Fruit fly (Drosophila melanogaster) whole organism, embryonic: ENCODE data around the gene Cyt-c1L.

Source experiments
- Ada2b ChIP-seq: fragments of 200-800 bp; sonication (Bioruptor generic); IDR thresholded peaks from 2 replicates; pipeline ENCODE4 v1.3.6; 2022; ENCODE audit warnings: missing biosample characterization, missing genetic modification characterization
- Atf3 ChIP-seq: fragments of 200-800 bp; sonication (Bioruptor generic); optimal IDR thresholded peaks from 3 replicates; lab custom pipeline; 2016; ENCODE audit warnings: missing biosample characterization, missing genetic modification characterization
- Awh ChIP-seq: fragments of 200-800 bp; sonication (Bioruptor generic); IDR thresholded peaks from 2 replicates; pipeline ENCODE4, ENCODE4 v1.3.6; 2022; ENCODE audit warnings: missing biosample characterization, missing genetic modification characterization
- Bgb ChIP-seq: fragments of 200-800 bp; sonication (Bioruptor generic); IDR thresholded peaks from 2 replicates; pipeline ENCODE4 v1.3.6; 2022; ENCODE audit warnings: missing biosample characterization, missing genetic modification characterization; ENCODE audit not compliant: partially characterized antibody
- CG10209 ChIP-seq: fragments of 200-800 bp; sonication (Bioruptor generic); optimal IDR thresholded peaks from 3 replicates; lab custom pipeline; 2017; ENCODE audit warnings: missing biosample characterization, mild to moderate bottlenecking, missing genetic modification characterization, missing genetic modification reagents
- CG11247 ChIP-seq: fragments of 200-800 bp; sonication (Bioruptor generic); IDR thresholded peaks from 2 replicates; pipeline ENCODE4 v1.3.6; 2022; ENCODE audit warnings: missing biosample characterization, missing genetic modification characterization
- CG13424 ChIP-seq: fragments of 200-800 bp; sonication (Bioruptor generic); optimal IDR thresholded peaks from 2 replicates; lab custom pipeline; 2019; ENCODE audit warnings: missing biosample characterization, mild to moderate bottlenecking, missing genetic modification characterization, moderate library complexity
- CG13624 ChIP-seq: fragments of 200-800 bp; sonication (Bioruptor generic); optimal IDR thresholded peaks from 2 replicates; lab custom pipeline; 2016; ENCODE audit warnings: missing biosample characterization, missing genetic modification characterization
- CG15011 ChIP-seq: fragments of 200-800 bp; sonication (Bioruptor generic); optimal IDR thresholded peaks from 3 replicates; lab custom pipeline; 2018; ENCODE audit warnings: missing biosample characterization, mild to moderate bottlenecking, missing genetic modification characterization
- CG15696 ChIP-seq: fragments of 200-800 bp; sonication (Bioruptor generic); optimal IDR thresholded peaks from 2 replicates; lab custom pipeline; 2019; ENCODE audit warnings: missing biosample characterization, mild to moderate bottlenecking, missing genetic modification characterization, moderate library complexity
- CG1602 ChIP-seq: fragments of 200-800 bp; sonication (Bioruptor generic); optimal IDR thresholded peaks from 3 replicates; lab custom pipeline; 2016; ENCODE audit warnings: missing biosample characterization, missing genetic modification characterization
- CG18011 ChIP-seq: fragments of 200-800 bp; sonication (Bioruptor generic); optimal IDR thresholded peaks from 2 replicates; lab custom pipeline; 2017; ENCODE audit warnings: missing biosample characterization, missing genetic modification characterization, mild to moderate bottlenecking, moderate library complexity, missing genotype
- CG2120 ChIP-seq: fragments of 200-800 bp; sonication (Bioruptor generic); optimal IDR thresholded peaks from 3 replicates; lab custom pipeline; 2016; ENCODE audit warnings: missing biosample characterization, missing genetic modification characterization
- CG2129 ChIP-seq: fragments of 200-800 bp; sonication (Bioruptor generic); IDR thresholded peaks from 2 replicates; pipeline ENCODE4 v1.3.6; 2022; ENCODE audit warnings: missing biosample characterization, missing genetic modification characterization; ENCODE audit not compliant: partially characterized antibody
- CG2712 ChIP-seq: fragments of 200-800 bp; optimal IDR thresholded peaks from 3 replicates; lab custom pipeline; 2019; ENCODE audit warnings: missing biosample characterization, mild to moderate bottlenecking, missing genetic modification characterization, moderate library complexity
- CG2875 ChIP-seq: fragments of 200-800 bp; sonication (Bioruptor generic); optimal IDR thresholded peaks from 2 replicates; lab custom pipeline; 2017; ENCODE audit warnings: missing biosample characterization, mild to moderate bottlenecking, missing genetic modification characterization, missing genetic modification reagents
- CG9727 ChIP-seq: fragments of 200-800 bp; sonication (Bioruptor generic); optimal IDR thresholded peaks from 3 replicates; lab custom pipeline; 2017; ENCODE audit warnings: missing biosample characterization, mild to moderate bottlenecking, missing genetic modification characterization
- Deaf1 ChIP-seq: fragments of 200-800 bp; optimal IDR thresholded peaks from 3 replicates; lab custom pipeline; 2019; ENCODE audit warnings: missing biosample characterization, mild to moderate bottlenecking, missing genetic modification characterization, moderate library complexity
- Dip2 ChIP-seq: fragments of 200-800 bp; sonication (Bioruptor generic); IDR thresholded peaks from 2 replicates; pipeline ENCODE4 v1.3.6; 2022; ENCODE audit warnings: missing biosample characterization, missing genetic modification characterization
- Dip3 ChIP-seq: fragments of 200-800 bp; sonication (Bioruptor generic); optimal IDR thresholded peaks from 3 replicates; lab custom pipeline; 2016; ENCODE audit warnings: missing biosample characterization, missing genetic modification characterization
- Doc2 ChIP-seq: fragments of 200-800 bp; sonication (Bioruptor generic); IDR thresholded peaks from 2 replicates; pipeline ENCODE4 v1.3.6; 2022; ENCODE audit warnings: missing biosample characterization, missing genetic modification characterization
- Doc3 ChIP-seq: fragments of 200-800 bp; sonication (Bioruptor generic); IDR thresholded peaks from 3 replicates; pipeline ENCODE4 v1.3.6; 2022; ENCODE audit warnings: missing biosample characterization, missing genetic modification characterization; ENCODE audit not compliant: partially characterized antibody
- Drgx ChIP-seq: fragments of 200-800 bp; sonication (Bioruptor generic); IDR thresholded peaks from 2 replicates; pipeline ENCODE4 v1.3.6; 2022; ENCODE audit warnings: missing biosample characterization, missing genetic modification characterization
- Gsc ChIP-seq: fragments of 200-800 bp; sonication (Bioruptor generic); IDR thresholded peaks from 2 replicates; pipeline ENCODE4 v1.3.6; 2022; ENCODE audit warnings: missing biosample characterization, missing genetic modification characterization
- HHEX ChIP-seq: fragments of 200-800 bp; sonication (Bioruptor generic); optimal IDR thresholded peaks from 3 replicates; lab custom pipeline; 2017; ENCODE audit warnings: missing biosample characterization, mild to moderate bottlenecking, missing genetic modification characterization, missing genetic modification reagents
- HmgD ChIP-seq: fragments of 200-800 bp; sonication (Bioruptor generic); optimal IDR thresholded peaks from 3 replicates; lab custom pipeline; 2016; ENCODE audit warnings: missing biosample characterization, missing genetic modification characterization
- Optix ChIP-seq: fragments of 200-800 bp; sonication (Bioruptor generic); IDR thresholded peaks from 3 replicates; pipeline ENCODE4 v1.3.6; 2022; ENCODE audit warnings: missing biosample characterization, missing genetic modification characterization
- Sox100B ChIP-seq: fragments of 200-800 bp; sonication (Bioruptor generic); optimal IDR thresholded peaks from 3 replicates; lab custom pipeline; 2018; ENCODE audit warnings: missing biosample characterization, mild to moderate bottlenecking, missing genetic modification characterization
- Sox102F ChIP-seq: fragments of 200-800 bp; sonication (Bioruptor generic); optimal IDR thresholded peaks from 2 replicates; lab custom pipeline; 2018; ENCODE audit warnings: missing biosample characterization, mild to moderate bottlenecking, missing genetic modification characterization, moderate library complexity
- Sry-β ChIP-seq: fragments of 200-800 bp; sonication (Bioruptor generic); optimal IDR thresholded peaks from 2 replicates; lab custom pipeline; 2018; ENCODE audit warnings: missing biosample characterization, mild to moderate bottlenecking, missing genetic modification characterization, moderate library complexity
- Tbp ChIP-seq: fragments of >200 bp; optimal IDR thresholded peaks from 2 replicates; lab custom pipeline; 2018; ENCODE audit warnings: missing biosample characterization, missing genetic modification characterization
- Xrp1 ChIP-seq: fragments of 200-800 bp; sonication (Bioruptor generic); IDR thresholded peaks from 2 replicates; pipeline ENCODE4 v1.3.6; 2022; ENCODE audit warnings: missing biosample characterization, missing genetic modification characterization
- YL-1 ChIP-seq: fragments of 200-800 bp; sonication (Bioruptor generic); optimal IDR thresholded peaks from 3 replicates; lab custom pipeline; 2017; ENCODE audit warnings: missing biosample characterization, mild to moderate bottlenecking, missing genetic modification characterization
- bab2 ChIP-seq: fragments of 200-800 bp; sonication (Bioruptor generic); optimal IDR thresholded peaks from 2 replicates; lab custom pipeline; 2016; ENCODE audit warnings: missing biosample characterization, missing genetic modification characterization
- cas ChIP-seq: fragments of 200-800 bp; sonication (Bioruptor generic); IDR thresholded peaks from 2 replicates; pipeline ENCODE4 v1.3.6; 2022; ENCODE audit warnings: missing biosample characterization, missing genetic modification characterization
- caup ChIP-seq: fragments of 200-800 bp; sonication (Bioruptor generic); optimal IDR thresholded peaks from 3 replicates; lab custom pipeline; 2017; ENCODE audit warnings: missing biosample characterization, mild to moderate bottlenecking, missing genetic modification characterization, moderate library complexity; ENCODE audit not compliant: severe bottlenecking
- chif ChIP-seq, 2 experiments: fragments of 200-800 bp; sonication (Bioruptor generic); optimal IDR thresholded peaks; 3 replicates each; lab custom pipeline; 2016; ENCODE audit warnings: missing biosample characterization in 2 of 2, missing genetic modification characterization in 2 of 2
- croc ChIP-seq: fragments of 200-800 bp; sonication (Bioruptor generic); conservative IDR thresholded peaks from 3 replicates; pipeline ENCODE4 v1.3.6; 2022; ENCODE audit warnings: missing biosample characterization, missing genetic modification characterization
- exex ChIP-seq: fragments of 200-800 bp; sonication (Bioruptor generic); optimal IDR thresholded peaks from 4 replicates; lab custom pipeline; 2018; ENCODE audit warnings: missing biosample characterization, mild to moderate bottlenecking, missing genetic modification characterization, moderate library complexity
- gem ChIP-seq: fragments of 200-800 bp; sonication (Bioruptor generic); optimal IDR thresholded peaks from 2 replicates; lab custom pipeline; 2019; ENCODE audit warnings: missing biosample characterization, mild to moderate bottlenecking, missing genetic modification characterization, moderate library complexity
- her ChIP-seq: fragments of 200-800 bp; sonication (Bioruptor generic); optimal IDR thresholded peaks from 2 replicates; lab custom pipeline; 2016; ENCODE audit warnings: missing biosample characterization, missing genetic modification characterization
- jigr1 ChIP-seq: fragments of 200-800 bp; sonication (Bioruptor generic); IDR thresholded peaks from 3 replicates; pipeline ENCODE4 v1.3.6; 2022; ENCODE audit warnings: missing biosample characterization, missing genetic modification characterization
- pan ChIP-seq, 4 experiments: fragments of >200 bp in 3 of 4; fragments of 200-800 bp in 1 of 4; sonication (Bioruptor generic) in 1 of 4; optimal IDR thresholded peaks in 3 of 4; IDR thresholded peaks in 1 of 4; 2 replicates each; pipeline versions ENCODE4 v1.3.6 to Lab custom; 2017 to 2022; ENCODE audit warnings: missing biosample characterization in 2 of 4, missing genetic modification characterization in 2 of 4, mixed read lengths in 1 of 4
- pb ChIP-seq: fragments of 200-800 bp; sonication (Bioruptor generic); optimal IDR thresholded peaks from 3 replicates; lab custom pipeline; 2016; ENCODE audit warnings: missing biosample characterization, missing genetic modification characterization
- ranshi ChIP-seq: fragments of 200-800 bp; sonication (Bioruptor generic); IDR thresholded peaks from 2 replicates; pipeline ENCODE4 v1.3.6; 2022; ENCODE audit warnings: missing biosample characterization, missing genetic modification characterization
- trh ChIP-seq: fragments of 200-800 bp; sonication (Bioruptor generic); optimal IDR thresholded peaks from 2 replicates; lab custom pipeline; 2016; ENCODE audit warnings: missing biosample characterization, missing genetic modification characterization
- zf30C ChIP-seq: fragments of 200-800 bp; sonication (Bioruptor generic); optimal IDR thresholded peaks from 3 replicates; lab custom pipeline; 2018; ENCODE audit warnings: missing biosample characterization, mild to moderate bottlenecking, missing genetic modification characterization
- zfh2 ChIP-seq: fragments of 200-800 bp; sonication (Bioruptor generic); optimal IDR thresholded peaks from 2 replicates; lab custom pipeline; 2016; ENCODE audit warnings: missing biosample characterization, missing genetic modification characterization

Cyt-c1L gene

DNA sequence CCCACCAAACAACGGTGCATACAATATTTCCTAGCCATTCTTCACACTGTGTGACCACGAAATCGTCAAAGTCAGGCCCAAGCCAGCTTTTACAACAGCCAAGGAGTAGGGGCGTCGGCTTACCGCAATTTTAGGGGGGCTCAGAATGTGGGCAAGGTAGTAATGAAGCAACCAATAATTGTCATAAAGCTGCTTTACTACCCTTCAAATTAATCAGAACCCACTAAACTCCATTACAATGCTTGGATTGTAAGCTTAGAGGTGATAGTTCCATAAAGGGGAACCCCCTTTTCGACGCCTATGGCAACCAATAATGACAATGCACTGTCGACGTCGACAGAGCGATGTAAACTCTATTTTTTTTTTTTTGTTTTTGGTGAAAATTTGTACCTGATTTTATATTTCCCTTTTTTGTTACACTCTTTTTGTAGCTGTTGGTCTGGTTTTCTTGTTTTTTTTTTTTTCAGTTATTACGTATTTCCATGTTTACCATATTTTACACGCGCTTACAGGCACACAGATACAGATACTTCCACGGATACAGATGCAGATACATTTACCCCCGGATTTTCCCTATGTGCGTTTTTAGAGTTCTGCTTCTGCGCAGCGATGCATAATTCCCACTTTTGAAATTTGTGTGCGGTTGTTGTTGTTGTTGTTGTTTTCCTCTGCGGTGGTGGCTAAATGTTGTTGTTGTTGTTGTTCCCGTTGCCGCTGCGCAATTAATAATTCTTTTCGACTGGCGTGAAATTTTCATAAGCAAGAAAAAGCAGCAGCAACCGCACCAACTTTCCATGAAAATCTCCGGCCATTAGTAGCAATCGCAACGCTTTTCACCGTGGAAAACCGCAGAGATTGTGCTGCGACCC lies 913 bp upstream of the Cyt-c1L start (continued):
- peak; percentile 52 to 76 for TF ChIP-seq chif (GFP tag; optimal IDR thresholded peaks at IDR 0.05; lab: Kevin White, UChicago)
- peak; percentile 71; the same call in 1 of the 2 replicates for TF ChIP-seq Awh
- peak; percentile 72 for TF ChIP-seq Ada2b (GFP tag; lab: Robert Waterston, UW)
- no peak for TF ChIP-seq Tbp (GFP tag; lab: Kevin White, UChicago)
- peak; percentile 19 for TF ChIP-seq CG13624 (GFP tag; lab: Kevin White, UChicago)
- TF ChIP-seq Sox102F (GFP tag; lab: Kevin White, UChicago): peak; percentile 90
- TF ChIP-seq CG11247 (GFP tag; lab: Robert Waterston, UW): peak; percentile 32; the same call in 1 of the 2 replicates
- TF ChIP-seq Dip2 (GFP tag; lab: Robert Waterston, UW): no peak
- TF ChIP-seq trh (GFP tag; lab: Kevin White, UChicago): no peak
- TF ChIP-seq CG18011: no peak
- TF ChIP-seq cas (GFP tag; lab: Robert Waterston, UW): no peak
- TF ChIP-seq CG13424 (tag; lab: Kevin White, UChicago): peak; percentile 86
- TF ChIP-seq CG15011 (GFP tag; lab: Kevin White, UChicago): peak; percentile 10
- no peak for TF ChIP-seq Doc3 (GFP tag; lab: Robert Waterston, UW)
- TF ChIP-seq Doc2 (GFP tag; lab: Robert Waterston, UW): peak; percentile 51; the same call in 1 of the 2 replicates
- TF ChIP-seq CG2712 (tag; lab: Kevin White, UChicago): peak; percentile 86
- no peak for TF ChIP-seq HmgD
- peak; percentile 58 for TF ChIP-seq her (GFP tag; lab: Kevin White, UChicago)
- TF ChIP-seq Atf3 (GFP tag; lab: Kevin White, UChicago): peak; percentile 59
- no peak for TF ChIP-seq zf30C (GFP tag; lab: Kevin White, UChicago)
- TF ChIP-seq Deaf1 (tag; lab: Kevin White, UChicago): peak; percentile 24
- TF ChIP-seq Xrp1 (GFP tag; lab: Robert Waterston, UW): peak; percentile 89
- peak; percentile 60; the same call in 1 of the 2 replicates for TF ChIP-seq Gsc (GFP tag; lab: Robert Waterston, UW)
- TF ChIP-seq HHEX (GFP tag; lab: Kevin White, UChicago): peak; percentile 70
- TF ChIP-seq Bgb (GFP tag; lab: Robert Waterston, UW): no peak
- peak; percentile 87 for TF ChIP-seq gem
- TF ChIP-seq CG10209 (GFP tag; lab: Kevin White, UChicago): peak; percentile 68
- no peak for TF ChIP-seq CG2129
- peak; percentile 82 for TF ChIP-seq Optix (GFP tag; lab: Robert Waterston, UW)
- no peak for TF ChIP-seq zfh2
- TF ChIP-seq CG2120 (GFP tag; lab: Kevin White, UChicago): peak; percentile 15
- TF ChIP-seq exex: no peak
- peak; percentile 72; the same call in 1 of the 2 replicates for TF ChIP-seq ranshi (GFP tag; lab: Robert Waterston, UW)
- TF ChIP-seq CG15696 (tag; lab: Kevin White, UChicago): peak; percentile 51
- no peak for TF ChIP-seq Sry-β (GFP tag; lab: Kevin White, UChicago)
- TF ChIP-seq Drgx (GFP tag; lab: Robert Waterston, UW): peak; percentile 62
- peak; percentile 78 for TF ChIP-seq CG1602 (GFP tag; lab: Kevin White, UChicago)
- no peak for TF ChIP-seq pan (optimal IDR thresholded peaks at IDR 0.05; lab: Kevin White, UChicago)
- peak in 1 of 2 experiments; percentile 71 for TF ChIP-seq pan (GFP tag; optimal IDR thresholded peaks at IDR 0.05 in 1 of 2, IDR thresholded peaks at IDR 0.05 in 1 of 2)
- peak; percentile 78 for TF ChIP-seq Sox100B (GFP tag; lab: Kevin White, UChicago)
- no peak for TF ChIP-seq YL-1 (GFP tag; lab: Kevin White, UChicago)
- TF ChIP-seq CG9727: peak; percentile 62
- TF ChIP-seq Dip3 (GFP tag; lab: Kevin White, UChicago): no peak
- peak; percentile 81 for TF ChIP-seq CG2875 (GFP tag; lab: Kevin White, UChicago)
- peak; percentile 74 for TF ChIP-seq bab2 (GFP tag; lab: Kevin White, UChicago)
- peak; percentile 78 for TF ChIP-seq croc (GFP tag; lab: Robert Waterston, UW)
- TF ChIP-seq caup (GFP tag; lab: Kevin White, UChicago): peak; percentile 32
- peak; percentile 80; the same call in 2 of the 3 replicates for TF ChIP-seq jigr1 (GFP tag; lab: Robert Waterston, UW)
- peak; percentile 60 for TF ChIP-seq pb (GFP tag; lab: Kevin White, UChicago)
